Fruit fly (Drosophila melanogaster): ENCODE data around the gene Jon99Ci.
"Not testable (repeated sequence)": the region's sequence is repeated elsewhere in the genome, so short reads cannot be mapped to it uniquely, and the experiment has no call there.

The Jon99Ci gene

dm6 chr3R:29924515-29924914, 1.5 kb downstream of the Jon99Ci start, which contains the start of gene Jon99Cii:
Gene Jon99Cii (minus strand): TSS chr3R:29924615.
- not testable (repeated sequence) for TF ChIP-seq CG7045, Crg-1, bab1 (GFP tag; optimal IDR thresholded peaks at IDR 0.05)

- not testable (repeated sequence) for TF ChIP-seq cic, Crg-1, toe (GFP tag; optimal IDR thresholded peaks at IDR 0.05)
These were observed 4.1 kb downstream of the Jon99Ci start, which contains the start of gene Jon99Ciii for dm6 chr3R:29921916-29922315. Gene Jon99Ciii (plus strand): TSS chr3R:29922216.

dm6 chr3R:29920189-29920588, 5.8 kb downstream of the Jon99Ci start, which contains the start of gene trp:
Gene trp (minus strand): TSS chr3R:29920289.
- TF ChIP-seq toe (GFP tag; optimal IDR thresholded peaks at IDR 0.05) (no peak), bab1 (GFP tag; optimal IDR thresholded peaks at IDR 0.05) (no peak)

dm6 chr3R:29914246-29914645, 11.7 kb downstream of the Jon99Ci start, which contains the start of gene Capa:
Gene Capa (minus strand): TSS chr3R:29914346.
- no peak for TF ChIP-seq tj (GFP tag; optimal IDR thresholded peaks at IDR 0.05)
- TF ChIP-seq Crg-1 (GFP tag; optimal IDR thresholded peaks at IDR 0.05): no peak
- no peak for TF ChIP-seq bab1 (GFP tag; optimal IDR thresholded peaks at IDR 0.05)
- no peak for TF ChIP-seq CG14711 (tag; optimal IDR thresholded peaks at IDR 0.05)
- no peak for TF ChIP-seq CG33017 (tag; optimal IDR thresholded peaks at IDR 0.05)
- no peak for TF ChIP-seq CG11617 (GFP tag; optimal IDR thresholded peaks at IDR 0.05)
- TF ChIP-seq Clk (GFP tag; optimal IDR thresholded peaks at IDR 0.05): no peak
- TF ChIP-seq ovo (GFP tag; optimal IDR thresholded peaks at IDR 0.05): no peak
- no peak for TF ChIP-seq pad (GFP tag; optimal IDR thresholded peaks at IDR 0.05)
- TF ChIP-seq CG5204 (GFP tag; optimal IDR thresholded peaks at IDR 0.05): no peak
- TF ChIP-seq CG12768 (GFP tag; optimal IDR thresholded peaks at IDR 0.05): no peak
- TF ChIP-seq Hr96 (GFP tag; optimal IDR thresholded peaks at IDR 0.05): no peak
- TF ChIP-seq toe (GFP tag; optimal IDR thresholded peaks at IDR 0.05): no peak
- no peak for TF ChIP-seq kay (GFP tag; ENCODE audit: borderline replicate concordance)
- TF ChIP-seq CG7045 (GFP tag; optimal IDR thresholded peaks at IDR 0.05): no peak
- TF ChIP-seq CG1620 (GFP tag; optimal IDR thresholded peaks at IDR 0.05): no peak
- TF ChIP-seq cic (GFP tag; optimal IDR thresholded peaks at IDR 0.05): no peak
- no peak for TF ChIP-seq cnc (optimal IDR thresholded peaks at IDR 0.05)
- no peak for TF ChIP-seq CG7101 (tag; optimal IDR thresholded peaks at IDR 0.05)
- TF ChIP-seq Mnt (GFP tag; optimal IDR thresholded peaks at IDR 0.05): no peak

- no peak for TF ChIP-seq CG7045 (GFP tag; optimal IDR thresholded peaks at IDR 0.05)
- TF ChIP-seq pad (GFP tag; optimal IDR thresholded peaks at IDR 0.05): no peak
- no peak for TF ChIP-seq kay (GFP tag; ENCODE audit: borderline replicate concordance)
- TF ChIP-seq toe (GFP tag; optimal IDR thresholded peaks at IDR 0.05): no peak
- no peak for TF ChIP-seq cnc (optimal IDR thresholded peaks at IDR 0.05)
- TF ChIP-seq cic (GFP tag; optimal IDR thresholded peaks at IDR 0.05): no peak
- TF ChIP-seq tj (GFP tag; optimal IDR thresholded peaks at IDR 0.05): no peak
- no peak for TF ChIP-seq Clk (GFP tag; optimal IDR thresholded peaks at IDR 0.05)
- no peak for TF ChIP-seq Hr96 (GFP tag; optimal IDR thresholded peaks at IDR 0.05)
- TF ChIP-seq CG11617 (GFP tag; optimal IDR thresholded peaks at IDR 0.05): no peak
These were observed 18.3 kb downstream of the Jon99Ci start, which contains the start of gene CG31036 for dm6 chr3R:29907601-29908175. Gene CG31036 (plus strand): TSS chr3R:29908107.

- no peak for TF ChIP-seq kay (GFP tag; ENCODE audit: borderline replicate concordance)
- no peak for TF ChIP-seq CG7045 (GFP tag; optimal IDR thresholded peaks at IDR 0.05)
- TF ChIP-seq CG1620 (GFP tag; optimal IDR thresholded peaks at IDR 0.05): no peak
- TF ChIP-seq CG33017 (tag; optimal IDR thresholded peaks at IDR 0.05): no peak
- TF ChIP-seq CG14711 (tag; optimal IDR thresholded peaks at IDR 0.05): no peak
- no peak for TF ChIP-seq cnc (optimal IDR thresholded peaks at IDR 0.05)
- TF ChIP-seq pad (GFP tag; optimal IDR thresholded peaks at IDR 0.05): no peak
These were observed 20.8 kb downstream of the Jon99Ci start, which contains the start of gene CG15515 for dm6 chr3R:29905164-29905563. Gene CG15515 (plus strand): TSS chr3R:29905464.

- no peak for TF ChIP-seq pad (GFP tag; optimal IDR thresholded peaks at IDR 0.05)
- TF ChIP-seq bab1 (GFP tag; optimal IDR thresholded peaks at IDR 0.05): peak; percentile 30
These were observed 22.1 kb downstream of the Jon99Ci start, which contains the start of gene CG15517 for dm6 chr3R:29903775-29904356. Gene CG15517 (minus strand): TSS chr3R:29903825.

- TF ChIP-seq ovo (GFP tag; optimal IDR thresholded peaks at IDR 0.05) (no peak), tj (GFP tag; optimal IDR thresholded peaks at IDR 0.05) (no peak), CG7101 (tag; optimal IDR thresholded peaks at IDR 0.05) (no peak), CG5204 (GFP tag; optimal IDR thresholded peaks at IDR 0.05) (no peak), CG7045 (GFP tag; optimal IDR thresholded peaks at IDR 0.05) (no peak), CG14711 (tag; optimal IDR thresholded peaks at IDR 0.05) (no peak), Crg-1 (GFP tag; optimal IDR thresholded peaks at IDR 0.05) (no peak), bab1 (GFP tag; optimal IDR thresholded peaks at IDR 0.05) (no peak), toe (GFP tag; optimal IDR thresholded peaks at IDR 0.05) (no peak), Mnt (GFP tag; optimal IDR thresholded peaks at IDR 0.05) (no peak), CG33017 (tag; optimal IDR thresholded peaks at IDR 0.05) (no peak), kay (GFP tag; ENCODE audit: borderline replicate concordance) (no peak), Hr96 (GFP tag; optimal IDR thresholded peaks at IDR 0.05) (no peak), CG12768 (GFP tag; optimal IDR thresholded peaks at IDR 0.05) (no peak), CG11617 (GFP tag; optimal IDR thresholded peaks at IDR 0.05) (no peak), CG1620 (GFP tag; optimal IDR thresholded peaks at IDR 0.05) (no peak), cnc (optimal IDR thresholded peaks at IDR 0.05) (no peak), pad (GFP tag; optimal IDR thresholded peaks at IDR 0.05) (no peak), Clk (GFP tag; optimal IDR thresholded peaks at IDR 0.05) (no peak)
These were observed 26.4 kb downstream of the Jon99Ci start for dm6 chr3R:29899635-29900034.
